Fruit fly (Drosophila melanogaster) whole organism, embryonic: ENCODE measurements around the gene bsk.
A peak's percentile ranks its signal among the peaks of the same experiment; 100 is the strongest.

Source experiments
- CG11398 ChIP-seq: fragments of 200-800 bp; sonication (Bioruptor generic); optimal IDR thresholded peaks from 2 replicates; lab custom pipeline; 2016; ENCODE audit warnings: missing biosample characterization, missing genetic modification characterization
- CG11504 ChIP-seq: fragments of 200-800 bp; sonication (Bioruptor generic); optimal IDR thresholded peaks from 3 replicates; lab custom pipeline; 2019; ENCODE audit warnings: missing biosample characterization, mild to moderate bottlenecking, missing genetic modification characterization, moderate library complexity
- CG11696 ChIP-seq: fragments of 200-800 bp; sonication (Bioruptor generic); IDR thresholded peaks from 2 replicates; pipeline ENCODE4 v1.3.6; 2022; ENCODE audit warnings: missing biosample characterization, missing genetic modification characterization
- CG13775 ChIP-seq: fragments of 200-800 bp; sonication (Bioruptor generic); optimal IDR thresholded peaks from 3 replicates; lab custom pipeline; 2017; ENCODE audit warnings: missing biosample characterization, mild to moderate bottlenecking, missing genetic modification characterization
- CG14014 ChIP-seq: fragments of 200-800 bp; sonication (Bioruptor generic); IDR thresholded peaks from 2 replicates; pipeline ENCODE4 v1.3.6; 2022; ENCODE audit warnings: missing biosample characterization, missing genetic modification characterization
- CG14050 ChIP-seq: fragments of 200-800 bp; sonication (Bioruptor generic); IDR thresholded peaks from 3 replicates; pipeline ENCODE4 v1.3.6; 2022; ENCODE audit warnings: missing biosample characterization, missing genetic modification characterization
- CG14710 ChIP-seq: fragments of 200-800 bp; sonication (Bioruptor generic); optimal IDR thresholded peaks from 3 replicates; lab custom pipeline; 2019; ENCODE audit warnings: missing biosample characterization, mild to moderate bottlenecking, missing genetic modification characterization, moderate library complexity
- CG17385 ChIP-seq: fragments of 200-800 bp; sonication (Bioruptor generic); optimal IDR thresholded peaks from 3 replicates; lab custom pipeline; 2018; ENCODE audit warnings: missing biosample characterization, mild to moderate bottlenecking, missing genetic modification characterization
- CG17568 ChIP-seq: fragments of 200-800 bp; sonication (Bioruptor generic); optimal IDR thresholded peaks from 2 replicates; lab custom pipeline; 2018; ENCODE audit warnings: missing biosample characterization, mild to moderate bottlenecking, missing genetic modification characterization, moderate library complexity
- CG17829 ChIP-seq: fragments of 200-800 bp; optimal IDR thresholded peaks from 2 replicates; lab custom pipeline; 2019; ENCODE audit warnings: missing biosample characterization, mild to moderate bottlenecking, missing genetic modification characterization, moderate library complexity
- CG33557 ChIP-seq: fragments of 200-800 bp; sonication (Bioruptor generic); optimal IDR thresholded peaks from 2 replicates; lab custom pipeline; 2019; ENCODE audit warnings: missing biosample characterization, mild to moderate bottlenecking, missing genetic modification characterization, moderate library complexity
- CG4730 ChIP-seq: fragments of 200-800 bp; sonication (Bioruptor generic); IDR thresholded peaks from 2 replicates; pipeline ENCODE4 v1.3.6; 2022; ENCODE audit warnings: missing biosample characterization, missing genetic modification characterization
- CG4820 ChIP-seq: fragments of 200-800 bp; sonication (Bioruptor generic); optimal IDR thresholded peaks from 3 replicates; lab custom pipeline; 2016; ENCODE audit warnings: missing biosample characterization, missing genetic modification characterization
- CG7987 ChIP-seq: fragments of 200-800 bp; sonication (Bioruptor generic); optimal IDR thresholded peaks from 2 replicates; lab custom pipeline; 2018; ENCODE audit warnings: missing biosample characterization, mild to moderate bottlenecking, missing genetic modification characterization, moderate library complexity
- CG8924 ChIP-seq: fragments of 200-800 bp; optimal IDR thresholded peaks from 3 replicates; lab custom pipeline; 2019; ENCODE audit warnings: missing biosample characterization, mild to moderate bottlenecking, missing genetic modification characterization, moderate library complexity
- CG9437 ChIP-seq: fragments of 200-800 bp; sonication (Bioruptor generic); optimal IDR thresholded peaks from 2 replicates; lab custom pipeline; 2018; ENCODE audit warnings: missing biosample characterization, mild to moderate bottlenecking, missing genetic modification characterization
- Chrac-16 ChIP-seq: fragments of 200-800 bp; sonication (Bioruptor generic); optimal IDR thresholded peaks from 3 replicates; lab custom pipeline; 2016; ENCODE audit warnings: missing biosample characterization, missing genetic modification characterization
- Dek ChIP-seq: fragments of 200-800 bp; sonication (Bioruptor generic); optimal IDR thresholded peaks from 3 replicates; lab custom pipeline; 2019; ENCODE audit warnings: missing biosample characterization, mild to moderate bottlenecking, missing genetic modification characterization, moderate library complexity
- Gug ChIP-seq: fragments of 200-800 bp; sonication (Bioruptor generic); IDR thresholded peaks from 4 replicates; pipeline ENCODE4 v1.3.6; 2022; ENCODE audit warnings: missing biosample characterization, missing genetic modification characterization
- Hr3 ChIP-seq: fragments of 200-800 bp; sonication (Bioruptor generic); optimal IDR thresholded peaks from 3 replicates; lab custom pipeline; 2016; ENCODE audit warnings: missing biosample characterization, missing genetic modification characterization
- Hr51 ChIP-seq, 2 experiments: fragments of 200-800 bp; sonication (Bioruptor generic); optimal IDR thresholded peaks; 2 replicates in 1 of 2; 3 replicates in 1 of 2; lab custom pipeline; 2016 to 2018; ENCODE audit warnings: missing biosample characterization in 2 of 2, missing genetic modification characterization in 2 of 2, mild to moderate bottlenecking in 1 of 2, moderate library complexity in 1 of 2
- Jarid2 ChIP-seq: fragments of 200-800 bp; sonication (Bioruptor generic); optimal IDR thresholded peaks from 3 replicates; lab custom pipeline; 2017; ENCODE audit warnings: mild to moderate bottlenecking, missing biosample characterization, missing genetic modification reagents, missing genetic modification characterization
- Lhr ChIP-seq: fragments of 200-800 bp; sonication (Bioruptor generic); optimal IDR thresholded peaks from 3 replicates; lab custom pipeline; 2017; ENCODE audit warnings: mild to moderate bottlenecking, missing biosample characterization, missing genetic modification reagents, missing genetic modification characterization
- Lim3 ChIP-seq: fragments of 200-800 bp; sonication (Bioruptor generic); IDR thresholded peaks from 2 replicates; pipeline ENCODE4 v1.3.6; 2022; ENCODE audit warnings: missing biosample characterization, missing genetic modification characterization
- MBD-R2 ChIP-seq: fragments of 200-800 bp; sonication (Bioruptor generic); IDR thresholded peaks from 2 replicates; pipeline ENCODE4 v1.3.6; 2022; ENCODE audit warnings: missing biosample characterization, missing genetic modification characterization
- Med ChIP-seq: fragments of 200-800 bp; sonication (Bioruptor generic); peaks from one replicate; lab custom pipeline; 2016; ENCODE audit warnings: missing biosample characterization, missing genetic modification characterization, mild to moderate bottlenecking, inconsistent platforms, moderate library complexity
- NC2α ChIP-seq: fragments of 200-800 bp; sonication (Bioruptor generic); optimal IDR thresholded peaks from 2 replicates; lab custom pipeline; 2016; ENCODE audit warnings: missing biosample characterization, missing genetic modification characterization
- NK7.1 ChIP-seq: fragments of 200-800 bp; sonication (Bioruptor generic); optimal IDR thresholded peaks from 3 replicates; lab custom pipeline; 2016; ENCODE audit warnings: missing biosample characterization, missing genetic modification characterization
- Rx ChIP-seq: fragments of 200-800 bp; sonication (Bioruptor generic); IDR thresholded peaks from 2 replicates; pipeline ENCODE4 v1.3.6; 2022; ENCODE audit warnings: missing biosample characterization, missing genetic modification characterization
- abd-A ChIP-seq: fragments of 200-800 bp; sonication (Bioruptor generic); optimal IDR thresholded peaks from 3 replicates; lab custom pipeline; 2019; ENCODE audit warnings: missing biosample characterization, mild to moderate bottlenecking, missing genetic modification characterization, moderate library complexity
- az2 ChIP-seq: fragments of 200-800 bp; sonication (Bioruptor generic); optimal IDR thresholded peaks from 3 replicates; lab custom pipeline; 2016; ENCODE audit warnings: missing biosample characterization, missing genetic modification characterization
- bsh ChIP-seq, 2 experiments: fragments of 200-800 bp; sonication (Bioruptor generic); optimal IDR thresholded peaks; 2 replicates each; lab custom pipeline; 2017 to 2018; ENCODE audit warnings: mild to moderate bottlenecking in 2 of 2, missing biosample characterization in 2 of 2, missing genetic modification characterization in 2 of 2, moderate library complexity in 1 of 2
- ci ChIP-seq: fragments of 200-800 bp; sonication (Bioruptor generic); IDR thresholded peaks from 3 replicates; pipeline ENCODE4 v1.3.6; 2022; ENCODE audit warnings: missing biosample characterization, missing genetic modification characterization
- croc ChIP-seq: fragments of 200-800 bp; sonication (Bioruptor generic); conservative IDR thresholded peaks from 3 replicates; pipeline ENCODE4 v1.3.6; 2022; ENCODE audit warnings: missing biosample characterization, missing genetic modification characterization
- fd64A ChIP-seq: fragments of 200-800 bp; sonication (Bioruptor generic); optimal IDR thresholded peaks from 3 replicates; lab custom pipeline; 2018; ENCODE audit warnings: missing biosample characterization, mild to moderate bottlenecking, missing genetic modification characterization
- gce ChIP-seq: fragments of 200-800 bp; sonication (Bioruptor generic); IDR thresholded peaks from 3 replicates; pipeline ENCODE4 v1.3.6; 2022; ENCODE audit warnings: missing biosample characterization, missing genetic modification characterization
- gfzf ChIP-seq: fragments of 200-800 bp; sonication (Bioruptor generic); optimal IDR thresholded peaks from 2 replicates; lab custom pipeline; 2016; ENCODE audit warnings: missing biosample characterization, mild to moderate bottlenecking, missing genetic modification characterization, moderate library complexity
- insv ChIP-seq, 2 experiments: fragments of 200-800 bp; sonication (Bioruptor generic); optimal IDR thresholded peaks; 3 replicates each; lab custom pipeline; 2016 to 2018; ENCODE audit warnings: missing biosample characterization in 2 of 2, missing genetic modification characterization in 2 of 2
- jigr1 ChIP-seq: fragments of 200-800 bp; sonication (Bioruptor generic); IDR thresholded peaks from 3 replicates; pipeline ENCODE4 v1.3.6; 2022; ENCODE audit warnings: missing biosample characterization, missing genetic modification characterization
- jing ChIP-seq: fragments of 200-800 bp; sonication (Bioruptor generic); optimal IDR thresholded peaks from 2 replicates; lab custom pipeline; 2018; ENCODE audit warnings: missing biosample characterization, mild to moderate bottlenecking, missing genetic modification characterization
- kni ChIP-seq: fragments of 200-800 bp; sonication (Bioruptor generic); optimal IDR thresholded peaks from 3 replicates; lab custom pipeline; 2017; ENCODE audit warnings: mild to moderate bottlenecking, missing biosample characterization, missing genetic modification reagents, missing genetic modification characterization
- lmd ChIP-seq: fragments of 200-800 bp; sonication (Bioruptor generic); IDR thresholded peaks from 2 replicates; pipeline ENCODE4 v1.3.6; 2022; ENCODE audit warnings: missing biosample characterization, missing genetic modification characterization
- luna ChIP-seq: fragments of 200-800 bp; sonication (Bioruptor generic); optimal IDR thresholded peaks from 2 replicates; lab custom pipeline; 2016; ENCODE audit warnings: missing biosample characterization, missing genetic modification characterization
- nerfin-2 ChIP-seq: fragments of 200-800 bp; sonication (Bioruptor generic); IDR thresholded peaks from 2 replicates; pipeline ENCODE4 v1.3.6; 2022; ENCODE audit warnings: missing biosample characterization, missing genetic modification characterization; ENCODE audit not compliant: partially characterized antibody
- nom ChIP-seq: fragments of 200-800 bp; sonication (Bioruptor generic); optimal IDR thresholded peaks from 2 replicates; lab custom pipeline; 2017; ENCODE audit warnings: missing biosample characterization, missing genetic modification characterization, mild to moderate bottlenecking, moderate library complexity, missing genetic modification reagents
- oc ChIP-seq: fragments of 200-800 bp; sonication (Bioruptor generic); optimal IDR thresholded peaks from 2 replicates; lab custom pipeline; 2018; ENCODE audit warnings: missing biosample characterization, mild to moderate bottlenecking, missing genetic modification characterization, moderate library complexity
- otp ChIP-seq: fragments of 200-800 bp; sonication (Bioruptor generic); IDR thresholded peaks from 3 replicates; pipeline ENCODE4, ENCODE4 v1.3.6; 2022; ENCODE audit warnings: missing biosample characterization, missing genetic modification characterization
- pb ChIP-seq: fragments of 200-800 bp; sonication (Bioruptor generic); optimal IDR thresholded peaks from 3 replicates; lab custom pipeline; 2016; ENCODE audit warnings: missing biosample characterization, missing genetic modification characterization
- pzg ChIP-seq: fragments of 200-800 bp; sonication (Bioruptor generic); optimal IDR thresholded peaks from 3 replicates; lab custom pipeline; 2018; ENCODE audit warnings: missing biosample characterization, mild to moderate bottlenecking, missing genetic modification characterization, moderate library complexity
- ttk ChIP-seq: fragments of 200-800 bp; sonication (Bioruptor generic); IDR thresholded peaks from 2 replicates; pipeline ENCODE4 v2.1.2; 2022; ENCODE audit warnings: missing biosample characterization, missing genetic modification characterization

bsk gene

dm6 chr2L:10200847-10201246, 49.5 kb downstream of the bsk start, which contains the start of the genes Ripalpha and RpL7 (continued):
- TF ChIP-seq abd-A (tag; lab: Kevin White, UChicago) (no peak), az2 (GFP tag; lab: Kevin White, UChicago) (peak; percentile 96), CG4820 (GFP tag; lab: Kevin White, UChicago) (peak; percentile 94), Hr3 (GFP tag; lab: Kevin White, UChicago) (peak; percentile 93), kni (GFP tag; lab: Kevin White, UChicago) (peak; percentile 99), jing (GFP tag; lab: Kevin White, UChicago) (peak; percentile 88), CG17568 (GFP tag; lab: Kevin White, UChicago) (peak; percentile 95), croc (GFP tag; lab: Robert Waterston, UW) (peak; percentile 89), bsh (GFP tag; optimal IDR thresholded peaks at IDR 0.05; lab: Kevin White, UChicago) (peak in 1 of 2 experiments; percentile 93), gfzf (GFP tag; lab: Kevin White, UChicago) (peak; percentile 77), MBD-R2 (GFP tag; lab: Robert Waterston, UW) (peak; percentile 99), Rx (GFP tag; lab: Robert Waterston, UW) (peak; percentile 98), Dek (tag; lab: Kevin White, UChicago) (peak; percentile 95), CG13775 (peak; percentile 99), luna (GFP tag; lab: Kevin White, UChicago) (peak; percentile 95), ttk (GFP tag; lab: Robert Waterston, UW) (peak; percentile 96), Lim3 (GFP tag; lab: Robert Waterston, UW) (no peak; the same call in 1 of the 2 replicates), ci (GFP tag; lab: Robert Waterston, UW) (peak; percentile 100), CG9437 (peak; percentile 88), jigr1 (GFP tag; lab: Robert Waterston, UW) (peak; percentile 50; the same call in 1 of the 3 replicates), CG17829 (tag; lab: Kevin White, UChicago) (peak; percentile 90), Med (GFP tag; lab: Kevin White, UChicago) (peak; percentile 100), NC2α (GFP tag; lab: Kevin White, UChicago) (peak; percentile 97), CG11398 (peak; percentile 98), gce (GFP tag; lab: Robert Waterston, UW) (peak; percentile 97), CG11696 (GFP tag; lab: Robert Waterston, UW) (peak; percentile 83), oc (peak; percentile 94), nerfin-2 (GFP tag; lab: Robert Waterston, UW) (peak; percentile 79), insv (GFP tag; optimal IDR thresholded peaks at IDR 0.05; lab: Kevin White, UChicago) (peak in 1 of 2 experiments; percentile 87), CG4730 (peak; percentile 88), CG11504 (no peak), Chrac-16 (peak; percentile 94), CG14050 (peak; percentile 95), lmd (GFP tag; lab: Robert Waterston, UW) (peak; percentile 93), CG8924 (tag; lab: Kevin White, UChicago) (peak; percentile 89), pb (GFP tag; lab: Kevin White, UChicago) (peak; percentile 97), NK7.1 (GFP tag; lab: Kevin White, UChicago) (peak; percentile 95), CG33557 (GFP tag; lab: Kevin White, UChicago) (peak; percentile 94), Lhr (GFP tag; lab: Kevin White, UChicago) (peak; percentile 98), Jarid2 (GFP tag; lab: Kevin White, UChicago) (peak; percentile 93), CG14710 (tag; lab: Kevin White, UChicago) (peak; percentile 97), Gug (peak; percentile 88; the same call in 3 of the 4 replicates), fd64A (GFP tag; lab: Kevin White, UChicago) (peak; percentile 97), CG14014 (GFP tag; lab: Robert Waterston, UW) (peak; percentile 96), pzg (GFP tag; lab: Kevin White, UChicago) (peak; percentile 100), CG17385 (peak; percentile 95), nom (peak; percentile 96), otp (peak; percentile 99), CG7987 (peak; percentile 100), Hr51 (GFP tag; optimal IDR thresholded peaks at IDR 0.05; lab: Kevin White, UChicago) (peak; percentile 88 to 99)
